Worm (Caenorhabditis elegans): ENCODE measurements around the gene daf-28.

Gene daf-28

DNA sequence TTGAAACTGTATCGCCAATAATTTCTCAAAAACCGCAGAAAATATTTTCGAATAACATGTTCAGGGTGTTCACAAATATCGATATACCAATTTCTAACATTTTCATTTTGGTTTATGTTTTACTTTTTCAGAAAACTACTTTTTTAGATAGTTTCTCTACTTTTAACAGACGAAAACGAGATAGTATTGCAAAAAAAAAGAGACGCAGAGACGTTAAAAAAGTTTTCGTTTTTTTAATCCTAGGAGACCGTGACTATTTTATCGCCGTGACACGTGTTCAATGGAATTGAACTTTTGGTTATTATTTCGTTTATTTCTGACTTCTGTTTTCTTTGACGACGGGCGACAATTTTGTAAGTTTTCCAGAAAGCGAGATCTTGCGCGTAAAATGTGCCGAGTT, 33.1 kb downstream of the daf-28 start, which contains the start of gene Y116F11B.7:
Gene Y116F11B.7, plus strand, starts transcription at position 301 of the 400 bp plus-strand sequence.
- TF ChIP-seq Y53G8AR.9 (GFP tag; conservative IDR thresholded peaks at IDR 0.05) (no peak), B0019.2 (GFP tag; conservative IDR thresholded peaks at IDR 0.05) (no peak), F55B11.4 (tag; optimal IDR thresholded peaks at IDR 0.05; ENCODE audit: borderline replicate concordance, insufficient read depth) (no peak), attf-6 (GFP tag; IDR thresholded peaks at IDR 0.05) (no peak), madf-6 (GFP tag; IDR thresholded peaks at IDR 0.05) (no peak), F57C9.4 (tag; optimal IDR thresholded peaks at IDR 0.05) (no peak), unc-62 (GFP tag; optimal IDR thresholded peaks at IDR 0.05) (no peak)

DNA sequence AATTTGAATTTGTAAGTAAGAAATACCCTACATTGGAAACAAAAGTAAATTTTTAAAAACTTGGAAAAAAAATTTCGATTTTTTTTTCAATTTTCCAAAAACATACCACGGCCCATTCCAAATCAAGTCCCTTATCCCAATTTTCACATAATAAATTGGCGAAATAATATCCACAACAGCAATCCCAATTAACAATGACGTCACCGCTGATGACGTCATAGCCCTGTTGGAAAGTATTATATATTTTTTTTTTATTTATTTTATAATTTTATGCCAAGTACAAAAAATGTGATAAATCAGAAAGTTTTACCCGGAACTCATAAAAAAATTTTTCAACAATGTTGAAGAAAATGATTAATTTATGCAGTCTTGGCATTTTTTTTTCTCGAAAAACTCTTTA, 38.7 kb downstream of the daf-28 start:
- TF ChIP-seq let-526 (GFP tag; IDR thresholded peaks at IDR 0.05) (no peak), sptf-2 (GFP tag; optimal IDR thresholded peaks at IDR 0.05) (no peak), hsf-1 (GFP tag; IDR thresholded peaks at IDR 0.05) (no peak), egrh-3 (GFP tag; IDR thresholded peaks at IDR 0.05) (no peak), B0019.2 (GFP tag; conservative IDR thresholded peaks at IDR 0.05) (no peak)

DNA sequence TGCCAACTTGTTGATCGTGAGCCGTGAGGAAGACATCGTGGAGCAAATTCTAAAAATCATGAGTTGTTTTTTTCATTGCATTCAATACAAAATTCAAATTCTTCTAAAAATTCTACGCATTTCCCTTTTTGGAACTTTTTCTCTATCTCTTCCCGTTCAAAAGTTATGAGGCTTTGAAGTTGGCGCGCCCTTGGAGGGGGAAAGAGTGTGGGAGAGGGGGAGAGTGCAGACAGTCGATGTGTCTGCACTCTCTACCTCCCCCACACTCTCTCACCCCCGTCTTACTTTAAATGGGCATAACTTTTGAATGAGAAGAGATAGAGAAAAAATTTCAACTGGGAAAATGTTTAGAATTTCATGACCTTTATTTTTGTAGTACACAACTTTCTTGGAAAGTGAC, 41.4 kb downstream of the daf-28 start:
- TF ChIP-seq egrh-3 (GFP tag; IDR thresholded peaks at IDR 0.05) (0 out of 2 replicates have a peak, but pooled peaks have one; percentile 7), zfh-2 (GFP tag; conservative IDR thresholded peaks at IDR 0.05) (no peak), hmg-1.2 (GFP tag; IDR thresholded peaks at IDR 0.05) (peak; percentile 62), F22D6.2 (tag; optimal IDR thresholded peaks at IDR 0.05) (no peak), ceh-58 (GFP tag; IDR thresholded peaks at IDR 0.05) (0 out of 2 replicates have a peak, but pooled peaks have one; percentile 80), sptf-2 (GFP tag; optimal IDR thresholded peaks at IDR 0.05) (no peak), hsf-1 (GFP tag; IDR thresholded peaks at IDR 0.05) (no peak), die-1 (tag; optimal IDR thresholded peaks at IDR 0.05) (no peak)

- TF ChIP-seq Y67H2A.10 (GFP tag; conservative IDR thresholded peaks at IDR 0.05) (no peak), snpc-3.4 (tag; optimal IDR thresholded peaks at IDR 0.05) (no peak), zfh-2 (GFP tag; conservative IDR thresholded peaks at IDR 0.05) (peak; percentile 59; the same call in 1 of the 2 replicates)
Measured at ce11 chrV:19856933-19857332, 42.0 kb downstream of the daf-28 start.

- no peak for TF ChIP-seq B0336.3 (GFP tag; IDR thresholded peaks at IDR 0.05)
- no peak for TF ChIP-seq let-526 (GFP tag; IDR thresholded peaks at IDR 0.05)
- no peak for TF ChIP-seq repo-1 (tag; optimal IDR thresholded peaks at IDR 0.05)
- no peak for TF ChIP-seq lsy-27 (tag; optimal IDR thresholded peaks at IDR 0.05; ENCODE audit: borderline replicate concordance, insufficient read depth)
Measured at ce11 chrV:19857334-19857733, 42.4 kb downstream of the daf-28 start, which contains the start of gene Y116F11B.8. TSS of gene Y116F11B.8 (plus strand) at chrV:19857634.

DNA sequence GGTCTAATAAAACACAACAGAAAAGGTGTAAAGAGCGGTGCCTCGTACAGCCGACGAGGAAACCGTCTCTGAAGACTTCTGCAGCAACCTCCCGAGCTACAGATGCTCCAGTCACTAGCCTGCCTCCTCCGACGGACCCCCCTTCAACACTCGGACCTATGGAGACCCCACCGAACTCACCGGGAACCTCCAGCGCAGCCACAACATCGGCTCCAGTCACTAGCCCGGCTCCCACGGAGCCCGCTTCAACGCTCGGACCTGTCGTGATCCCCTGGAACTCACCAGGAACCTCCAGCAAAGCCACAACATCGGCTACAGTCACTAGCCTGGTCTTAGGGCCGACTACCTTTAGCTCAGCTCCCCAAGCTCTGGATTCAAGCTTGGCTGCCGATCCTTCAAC, 45.3 kb downstream of the daf-28 start:
- TF ChIP-seq cebp-2 (GFP tag; IDR thresholded peaks at IDR 0.05): no peak
- TF ChIP-seq egrh-3 (GFP tag; IDR thresholded peaks at IDR 0.05): peak; percentile 81
